Fruit fly (Drosophila melanogaster) whole organism, wandering third instar larva: ENCODE data around the gene Z600.

Experiments used
- Abd-B ChIP-seq: fragments of >200 bp; optimal IDR thresholded peaks from 2 replicates; lab custom pipeline; 2017; ENCODE audit warnings: missing biosample characterization, missing genetic modification characterization
- CG32264 ChIP-seq: fragments of 200-800 bp; sonication (Bioruptor generic); optimal IDR thresholded peaks from 2 replicates; lab custom pipeline; 2016; ENCODE audit warnings: missing biosample characterization, missing genetic modification characterization
- CG9705 ChIP-seq: fragments of 200-800 bp; sonication (Bioruptor generic); optimal IDR thresholded peaks from 2 replicates; lab custom pipeline; 2018; ENCODE audit warnings: missing biosample characterization, mild to moderate bottlenecking, missing genetic modification characterization
- CrebA ChIP-seq: fragments of 200-800 bp; sonication (Bioruptor generic); optimal IDR thresholded peaks from 2 replicates; lab custom pipeline; 2016; ENCODE audit warnings: missing biosample characterization, mild to moderate bottlenecking, missing genetic modification characterization, borderline replicate concordance
- Dfd ChIP-seq: fragments of >200 bp; optimal IDR thresholded peaks from 2 replicates; lab custom pipeline; 2017; ENCODE audit warnings: missing biosample characterization, missing genetic modification characterization
- Dif ChIP-seq: fragments of 200-275, 200-300 bp; sonication (Bioruptor generic); optimal IDR thresholded peaks from 2 replicates; lab custom pipeline; 2018; ENCODE audit warnings: missing biosample characterization, missing genetic modification characterization; ENCODE audit not compliant: partially characterized antibody
- GATAd ChIP-seq: sonication (Bioruptor generic); optimal IDR thresholded peaks from 2 replicates; lab custom pipeline; 2016; ENCODE audit warnings: missing biosample characterization, missing genetic modification characterization
- HLH106 ChIP-seq: fragments of 200-800 bp; optimal IDR thresholded peaks from 3 replicates; lab custom pipeline; 2019; ENCODE audit warnings: missing biosample characterization, mild to moderate bottlenecking, missing genetic modification characterization, moderate library complexity
- Hnf4 ChIP-seq: fragments of 200-800 bp; sonication (Bioruptor generic); optimal IDR thresholded peaks from 2 replicates; lab custom pipeline; 2016; ENCODE audit warnings: missing biosample characterization, mild to moderate bottlenecking, missing genetic modification characterization
- Hr83 ChIP-seq: fragments of 200-300 bp; sonication (Bioruptor generic); optimal IDR thresholded peaks from 2 replicates; lab custom pipeline; 2016; ENCODE audit warnings: missing biosample characterization, mild to moderate bottlenecking, missing genetic modification characterization, moderate library complexity; ENCODE audit not compliant: poor library complexity, severe bottlenecking
- Jra ChIP-seq: sonication (Bioruptor generic); optimal IDR thresholded peaks from 2 replicates; lab custom pipeline; 2016; ENCODE audit warnings: missing biosample characterization, missing genetic modification characterization
- Mio ChIP-seq: sonication (Bioruptor generic); optimal IDR thresholded peaks from 2 replicates; lab custom pipeline; 2016; ENCODE audit warnings: missing biosample characterization, missing genetic modification characterization
- Myc ChIP-seq: fragments of >200 bp; optimal IDR thresholded peaks from 2 replicates; lab custom pipeline; 2017
- N ChIP-seq: fragments of >200 bp; optimal IDR thresholded peaks from 2 replicates; lab custom pipeline; 2018; ENCODE audit warnings: missing biosample characterization, missing external identifiers, missing genetic modification characterization
- OdsH ChIP-seq: fragments of 200-800 bp; sonication (Bioruptor generic); optimal IDR thresholded peaks from 2 replicates; lab custom pipeline; 2016; ENCODE audit warnings: missing biosample characterization, mild to moderate bottlenecking, missing genetic modification characterization
- Rel ChIP-seq, 2 experiments: fragments of 200-800 bp; sonication (Bioruptor generic) in 1 of 2; optimal IDR thresholded peaks; 2 replicates in 1 of 2; 3 replicates in 1 of 2; lab custom pipeline; 2016 to 2019; ENCODE audit warnings: mild to moderate bottlenecking in 2 of 2, missing biosample characterization in 2 of 2, missing genetic modification characterization in 2 of 2, moderate library complexity in 1 of 2
- Sp1 ChIP-seq: fragments of 200-800 bp; sonication (Bioruptor generic); optimal IDR thresholded peaks from 3 replicates; lab custom pipeline; 2019; ENCODE audit warnings: missing biosample characterization, mild to moderate bottlenecking, missing genetic modification characterization, moderate library complexity
- Vsx2 ChIP-seq: fragments of 200-300, 225-300 bp; sonication (Bioruptor generic); optimal IDR thresholded peaks from 2 replicates; lab custom pipeline; 2018; ENCODE audit warnings: missing biosample characterization, missing genetic modification characterization; ENCODE audit not compliant: partially characterized antibody
- br ChIP-seq: fragments of 200-800 bp; sonication (Bioruptor generic); optimal IDR thresholded peaks from 2 replicates; lab custom pipeline; 2016; ENCODE audit warnings: missing biosample characterization, missing genetic modification characterization
- brk ChIP-seq: fragments of 200-800 bp; sonication (Bioruptor generic); optimal IDR thresholded peaks from 2 replicates; lab custom pipeline; 2016; ENCODE audit warnings: missing biosample characterization, mild to moderate bottlenecking, missing genetic modification characterization
- dl ChIP-seq, 2 experiments: fragments of 175-275, 200-275 bp in 1 of 2; fragments of 200-275 bp in 1 of 2; sonication (Bioruptor generic); optimal IDR thresholded peaks; lab custom pipeline; 2018; ENCODE audit warnings: mild to moderate bottlenecking in 2 of 2, missing biosample characterization in 2 of 2, missing genetic modification characterization in 2 of 2, moderate library complexity in 2 of 2; ENCODE audit not compliant: partially characterized antibody in 2 of 2, insufficient read depth in 1 of 2
- dmrt93B ChIP-seq: fragments of 200-800 bp; sonication (Bioruptor generic); optimal IDR thresholded peaks from 2 replicates; lab custom pipeline; 2018; ENCODE audit warnings: missing biosample characterization, mild to moderate bottlenecking, missing genetic modification characterization
- dsf ChIP-seq: sonication (Bioruptor generic); optimal IDR thresholded peaks from 2 replicates; lab custom pipeline; 2016; ENCODE audit warnings: missing biosample characterization, missing genetic modification characterization, borderline replicate concordance
- ey ChIP-seq: fragments of 200-800 bp; sonication (Bioruptor generic); optimal IDR thresholded peaks from 2 replicates; lab custom pipeline; 2016; ENCODE audit warnings: missing biosample characterization, missing genetic modification characterization
- fru ChIP-seq: fragments of 200-800 bp; sonication (Bioruptor generic); optimal IDR thresholded peaks from 3 replicates; lab custom pipeline; 2016; ENCODE audit warnings: missing biosample characterization, mild to moderate bottlenecking, missing genetic modification characterization
- h ChIP-seq: fragments of 200-800 bp; sonication (Bioruptor generic); optimal IDR thresholded peaks from 3 replicates; lab custom pipeline; 2016; ENCODE audit warnings: missing biosample characterization, mild to moderate bottlenecking, missing genetic modification characterization
- jim ChIP-seq: fragments of 175-275, 200-325 bp; sonication (Bioruptor generic); optimal IDR thresholded peaks from 2 replicates; lab custom pipeline; 2016; ENCODE audit warnings: missing biosample characterization, mild to moderate bottlenecking, missing genetic modification characterization
- lola ChIP-seq: fragments of >200 bp; optimal IDR thresholded peaks from 2 replicates; lab custom pipeline; 2017; ENCODE audit warnings: missing biosample characterization, missing genetic modification characterization
- pan ChIP-seq: fragments of >200 bp; optimal IDR thresholded peaks from 2 replicates; lab custom pipeline; 2017
- psq ChIP-seq: fragments of 200-800 bp; sonication (Bioruptor generic); optimal IDR thresholded peaks from 3 replicates; lab custom pipeline; 2017; ENCODE audit warnings: missing biosample characterization, mild to moderate bottlenecking, missing genetic modification characterization, moderate library complexity
- rgr ChIP-seq: fragments of 200-800 bp; sonication (Bioruptor generic); optimal IDR thresholded peaks from 3 replicates; lab custom pipeline; 2016; ENCODE audit warnings: missing biosample characterization, mild to moderate bottlenecking, missing genetic modification characterization
- sage ChIP-seq: fragments of 200-800 bp; sonication (Bioruptor generic); optimal IDR thresholded peaks from 2 replicates; lab custom pipeline; 2016; ENCODE audit warnings: missing biosample characterization, mild to moderate bottlenecking, missing genetic modification characterization
- sv ChIP-seq: fragments of 200-800 bp; sonication (Bioruptor generic); optimal IDR thresholded peaks from 3 replicates; lab custom pipeline; 2016; ENCODE audit warnings: missing biosample characterization, missing genetic modification characterization
- tai ChIP-seq: sonication (Bioruptor generic); optimal IDR thresholded peaks from 2 replicates; lab custom pipeline; 2016; ENCODE audit warnings: missing biosample characterization, missing genetic modification characterization
- usp ChIP-seq: fragments of >200 bp; optimal IDR thresholded peaks from 2 replicates; lab custom pipeline; 2017; ENCODE audit warnings: missing biosample characterization, missing genetic modification characterization
- woc ChIP-seq: sonication (Bioruptor generic); optimal IDR thresholded peaks from 2 replicates; lab custom pipeline; 2016; ENCODE audit warnings: missing biosample characterization, mild to moderate bottlenecking, missing genetic modification characterization

The Z600 gene

dm6 chr3L:15513264-15513663 is 4.4 kb downstream of the Z600 start:
- TF ChIP-seq Rel (GFP tag; optimal IDR thresholded peaks at IDR 0.05; lab: Kevin White, UChicago): no peak
- no peak for TF ChIP-seq Rel (tag; optimal IDR thresholded peaks at IDR 0.05; lab: Kevin White, UChicago)
- TF ChIP-seq Vsx2 (GFP tag; lab: Kevin White, UChicago): no peak
- TF ChIP-seq rgr (GFP tag; lab: Kevin White, UChicago): no peak
- TF ChIP-seq ey: no peak

- TF ChIP-seq Mio (no peak), br (GFP tag; lab: Kevin White, UChicago) (no peak), ey (no peak), Sp1 (GFP tag; lab: Kevin White, UChicago) (no peak), Hnf4 (GFP tag; lab: Kevin White, UChicago) (no peak), N (GFP tag; lab: Kevin White, UChicago) (no peak), sage (GFP tag; lab: Kevin White, UChicago) (no peak), Jra (GFP tag; lab: Kevin White, UChicago) (no peak), Rel (GFP tag; optimal IDR thresholded peaks at IDR 0.05; lab: Kevin White, UChicago) (no peak), Rel (tag; optimal IDR thresholded peaks at IDR 0.05; lab: Kevin White, UChicago) (no peak), jim (GFP tag; lab: Kevin White, UChicago) (no peak), HLH106 (tag; lab: Kevin White, UChicago) (no peak), dsf (no peak), pan (lab: Kevin White, UChicago) (no peak), CG9705 (GFP tag; lab: Kevin White, UChicago) (no peak), usp (GFP tag; lab: Kevin White, UChicago) (no peak), Dfd (GFP tag; lab: Kevin White, UChicago) (no peak), Abd-B (GFP tag; lab: Kevin White, UChicago) (no peak), rgr (GFP tag; lab: Kevin White, UChicago) (no peak), dl (GFP tag; optimal IDR thresholded peaks at IDR 0.05; lab: Kevin White, UChicago; ENCODE audit: insufficient read depth in 1 of 2, partially characterized antibody in 2 of 2) (no peak), sv (GFP tag; lab: Kevin White, UChicago) (no peak)
Observed at dm6 chr3L:15513726-15514125, 4.9 kb downstream of the Z600 start.

- no peak for TF ChIP-seq dmrt93B (GFP tag; lab: Kevin White, UChicago)
- TF ChIP-seq Mio: no peak
- TF ChIP-seq Rel (GFP tag; optimal IDR thresholded peaks at IDR 0.05; lab: Kevin White, UChicago): no peak
- TF ChIP-seq Rel (tag; optimal IDR thresholded peaks at IDR 0.05; lab: Kevin White, UChicago): peak; percentile 33
- no peak for TF ChIP-seq usp (GFP tag; lab: Kevin White, UChicago)
- peak; percentile 28 for TF ChIP-seq Sp1 (GFP tag; lab: Kevin White, UChicago)
- TF ChIP-seq rgr (GFP tag; lab: Kevin White, UChicago): no peak
- TF ChIP-seq Dif (GFP tag; lab: Kevin White, UChicago): peak; percentile 98
- no peak for TF ChIP-seq Myc (lab: Kevin White, UChicago)
- TF ChIP-seq Vsx2 (GFP tag; lab: Kevin White, UChicago): no peak
- peak; percentile 31 for TF ChIP-seq sage (GFP tag; lab: Kevin White, UChicago)
- TF ChIP-seq br (GFP tag; lab: Kevin White, UChicago): peak; percentile 7
- peak; percentile 37 for TF ChIP-seq h (GFP tag; lab: Kevin White, UChicago)
- TF ChIP-seq Hr83 (GFP tag; lab: Kevin White, UChicago): peak; percentile 69
- no peak for TF ChIP-seq GATAd (GFP tag; lab: Kevin White, UChicago)
- no peak for TF ChIP-seq CG9705 (GFP tag; lab: Kevin White, UChicago)
- no peak for TF ChIP-seq fru
- TF ChIP-seq Abd-B (GFP tag; lab: Kevin White, UChicago): no peak
- peak; percentile 95 to 97 for TF ChIP-seq dl (GFP tag; optimal IDR thresholded peaks at IDR 0.05; lab: Kevin White, UChicago; ENCODE audit: insufficient read depth in 1 of 2, partially characterized antibody in 2 of 2)
- TF ChIP-seq CG32264 (GFP tag; lab: Kevin White, UChicago): peak; percentile 13
- TF ChIP-seq ey: no peak
- peak; percentile 23 for TF ChIP-seq psq
- TF ChIP-seq Jra (GFP tag; lab: Kevin White, UChicago): no peak
Observed at dm6 chr3L:15514405-15514804, 5.5 kb downstream of the Z600 start.

DNA sequence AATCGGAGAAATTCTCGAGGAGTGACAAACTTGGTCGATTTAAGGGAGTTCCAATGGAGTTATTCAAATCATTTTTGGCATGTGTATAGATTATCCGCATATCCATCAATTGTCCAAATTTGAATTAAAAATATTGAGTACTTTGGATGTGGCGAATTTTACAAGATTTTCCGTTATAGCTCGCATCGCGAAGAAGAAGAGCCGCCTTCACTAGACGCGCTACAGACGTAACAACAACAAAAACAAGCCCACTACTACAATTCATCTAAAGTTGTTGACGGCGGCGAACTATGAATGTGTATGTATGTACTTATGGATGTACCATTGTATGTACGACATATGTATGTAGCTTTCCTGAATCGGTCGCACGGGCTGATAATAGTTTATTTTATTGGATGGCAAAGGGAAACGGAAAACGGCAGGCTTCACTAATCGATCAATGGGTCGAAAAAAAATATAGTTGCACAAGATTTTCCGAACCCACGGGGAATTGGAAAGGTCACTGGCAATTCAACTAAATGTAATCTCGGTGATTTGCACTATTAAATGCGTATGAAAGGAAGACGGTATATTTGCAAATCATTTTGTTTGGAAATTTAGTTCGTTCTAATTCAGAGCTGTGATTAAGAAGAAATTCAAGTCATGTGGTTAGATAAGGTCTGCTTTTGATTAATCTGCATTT is 6.1 kb downstream of the Z600 start:
- no peak for TF ChIP-seq pan (lab: Kevin White, UChicago)
- no peak for TF ChIP-seq OdsH (GFP tag; lab: Kevin White, UChicago)
- TF ChIP-seq Vsx2 (GFP tag; lab: Kevin White, UChicago): no peak
- no peak for TF ChIP-seq HLH106 (tag; lab: Kevin White, UChicago)
- TF ChIP-seq Dfd (GFP tag; lab: Kevin White, UChicago): no peak
- TF ChIP-seq fru: no peak
- TF ChIP-seq woc (GFP tag; lab: Kevin White, UChicago): no peak
- TF ChIP-seq CrebA (GFP tag; lab: Kevin White, UChicago): no peak
- TF ChIP-seq CG32264 (GFP tag; lab: Kevin White, UChicago): no peak
- TF ChIP-seq CG9705 (GFP tag; lab: Kevin White, UChicago): no peak
- TF ChIP-seq tai (GFP tag; lab: Kevin White, UChicago): no peak
- no peak for TF ChIP-seq ey
- no peak for TF ChIP-seq lola (GFP tag; lab: Kevin White, UChicago)
- no peak for TF ChIP-seq usp (GFP tag; lab: Kevin White, UChicago)
- no peak for TF ChIP-seq sage (GFP tag; lab: Kevin White, UChicago)
- no peak for TF ChIP-seq psq
- no peak for TF ChIP-seq Dif (GFP tag; lab: Kevin White, UChicago)
- no peak for TF ChIP-seq dmrt93B (GFP tag; lab: Kevin White, UChicago)
- no peak for TF ChIP-seq brk (GFP tag; lab: Kevin White, UChicago)
